Fruit fly (Drosophila melanogaster) whole organism, embryonic: Measurements from ENCODE around the gene Rdh.

Source experiments
- Atf3 ChIP-seq: fragments of 200-800 bp; sonication (Bioruptor generic); optimal IDR thresholded peaks from 3 replicates; lab custom pipeline; 2016; ENCODE audit warnings: missing biosample characterization, missing genetic modification characterization
- CG10209 ChIP-seq: fragments of 200-800 bp; sonication (Bioruptor generic); optimal IDR thresholded peaks from 3 replicates; lab custom pipeline; 2017; ENCODE audit warnings: missing biosample characterization, mild to moderate bottlenecking, missing genetic modification characterization, missing genetic modification reagents
- CG10274 ChIP-seq: fragments of 200-800 bp; sonication (Bioruptor generic); optimal IDR thresholded peaks from 3 replicates; lab custom pipeline; 2017; ENCODE audit warnings: missing biosample characterization, mild to moderate bottlenecking, missing genetic modification characterization
- CG15073 ChIP-seq: fragments of 200-800 bp; sonication (Bioruptor generic); optimal IDR thresholded peaks from 2 replicates; lab custom pipeline; 2016; ENCODE audit warnings: missing biosample characterization, missing genetic modification characterization
- CG16779 ChIP-seq: fragments of 200-800 bp; sonication (Bioruptor generic); IDR thresholded peaks from 2 replicates; pipeline ENCODE4 v1.3.6; 2022; ENCODE audit warnings: missing biosample characterization, missing genetic modification characterization
- CG17568 ChIP-seq: fragments of 200-800 bp; sonication (Bioruptor generic); optimal IDR thresholded peaks from 2 replicates; lab custom pipeline; 2018; ENCODE audit warnings: missing biosample characterization, mild to moderate bottlenecking, missing genetic modification characterization, moderate library complexity
- CG1832 ChIP-seq: fragments of 200-800 bp; sonication (Bioruptor generic); optimal IDR thresholded peaks from 2 replicates; lab custom pipeline; 2017; ENCODE audit warnings: missing biosample characterization, mild to moderate bottlenecking, missing genetic modification characterization, inconsistent platforms
- CG18476 ChIP-seq: fragments of 200-800 bp; sonication (Bioruptor generic); optimal IDR thresholded peaks from 2 replicates; lab custom pipeline; 2016; ENCODE audit warnings: missing biosample characterization, mild to moderate bottlenecking, missing genetic modification characterization
- CG18599 ChIP-seq: fragments of 200-800 bp; sonication (Bioruptor generic); optimal IDR thresholded peaks from 3 replicates; lab custom pipeline; 2017; ENCODE audit warnings: missing biosample characterization, missing genetic modification characterization, mild to moderate bottlenecking, moderate library complexity, missing genetic modification reagents
- CG2120 ChIP-seq: fragments of 200-800 bp; sonication (Bioruptor generic); optimal IDR thresholded peaks from 3 replicates; lab custom pipeline; 2016; ENCODE audit warnings: missing biosample characterization, missing genetic modification characterization
- CG3407 ChIP-seq: fragments of 200-800 bp; sonication (Bioruptor generic); optimal IDR thresholded peaks from 2 replicates; lab custom pipeline; 2018; ENCODE audit warnings: missing biosample characterization, mild to moderate bottlenecking, missing genetic modification characterization
- CG6765 ChIP-seq: fragments of 200-800 bp; sonication (Bioruptor generic); optimal IDR thresholded peaks from 3 replicates; lab custom pipeline; 2017; ENCODE audit warnings: missing biosample characterization, mild to moderate bottlenecking, missing genetic modification characterization
- CG6813 ChIP-seq: fragments of 200-800 bp; sonication (Bioruptor generic); optimal IDR thresholded peaks from 2 replicates; lab custom pipeline; 2017; ENCODE audit warnings: missing biosample characterization, missing genetic modification characterization, mild to moderate bottlenecking, moderate library complexity, missing genetic modification reagents
- CG8281 ChIP-seq: fragments of 200-800 bp; sonication (Bioruptor generic); optimal IDR thresholded peaks from 2 replicates; lab custom pipeline; 2018; ENCODE audit warnings: missing biosample characterization, mild to moderate bottlenecking, missing genetic modification characterization, moderate library complexity
- CG8388 ChIP-seq: fragments of 200-800 bp; sonication (Bioruptor generic); optimal IDR thresholded peaks from 2 replicates; lab custom pipeline; 2019; ENCODE audit warnings: missing biosample characterization, mild to moderate bottlenecking, missing genetic modification characterization, moderate library complexity
- CG8478 ChIP-seq: fragments of >200 bp; optimal IDR thresholded peaks from 2 replicates; lab custom pipeline; 2018
- Dref ChIP-seq: fragments of 200-800 bp; sonication (Bioruptor generic); IDR thresholded peaks from 2 replicates; pipeline ENCODE4 v1.3.6; 2022; ENCODE audit warnings: missing biosample characterization, missing genetic modification characterization
- H2.0 ChIP-seq: fragments of 200-800 bp; sonication (Bioruptor generic); IDR thresholded peaks from 2 replicates; pipeline ENCODE4 v1.3.6; 2022; ENCODE audit warnings: missing biosample characterization, missing genetic modification characterization
- HLHmδ ChIP-seq: fragments of 200-800 bp; sonication (Bioruptor generic); optimal IDR thresholded peaks from 2 replicates; lab custom pipeline; 2018; ENCODE audit warnings: missing biosample characterization, mild to moderate bottlenecking, missing genetic modification characterization, moderate library complexity
- Hr39 ChIP-seq: fragments of >200 bp; optimal IDR thresholded peaks from 2 replicates; lab custom pipeline; 2017
- Kr ChIP-seq: fragments of 200-800 bp; sonication (Bioruptor generic); optimal IDR thresholded peaks from 2 replicates; lab custom pipeline; 2017; ENCODE audit warnings: missing biosample characterization, mild to moderate bottlenecking, missing genetic modification characterization
- Lpt ChIP-seq: fragments of >200 bp; optimal IDR thresholded peaks from 2 replicates; lab custom pipeline; 2018; ENCODE audit warnings: missing biosample characterization, missing genetic modification characterization
- NK7.1 ChIP-seq: fragments of 200-800 bp; sonication (Bioruptor generic); optimal IDR thresholded peaks from 3 replicates; lab custom pipeline; 2016; ENCODE audit warnings: missing biosample characterization, missing genetic modification characterization
- NfI ChIP-seq: fragments of 200-800 bp; sonication (Bioruptor generic); optimal IDR thresholded peaks from 3 replicates; lab custom pipeline; 2018; ENCODE audit warnings: missing biosample characterization, mild to moderate bottlenecking, missing genetic modification characterization, moderate library complexity
- Opbp ChIP-seq: fragments of 200-800 bp; sonication (Bioruptor generic); IDR thresholded peaks from 3 replicates; pipeline ENCODE4 v1.3.6; 2022; ENCODE audit warnings: missing biosample characterization, missing genetic modification characterization; ENCODE audit not compliant: partially characterized antibody
- Scr ChIP-seq: fragments of 200-800 bp; sonication (Bioruptor generic); IDR thresholded peaks from 2 replicates; pipeline ENCODE4 v1.3.6; 2022; ENCODE audit warnings: missing biosample characterization, missing genetic modification characterization; ENCODE audit not compliant: partially characterized antibody
- Sin3A ChIP-seq: fragments of >200 bp; optimal IDR thresholded peaks from 2 replicates; lab custom pipeline; 2018
- Ssrp ChIP-seq: fragments of 200-800 bp; sonication (Bioruptor generic); optimal IDR thresholded peaks from 2 replicates; lab custom pipeline; 2018; ENCODE audit warnings: missing biosample characterization, mild to moderate bottlenecking, missing genetic modification characterization, moderate library complexity
- Taf1 ChIP-seq: fragments of 200-800 bp; sonication (Bioruptor generic); IDR thresholded peaks from 2 replicates; pipeline ENCODE4 v1.3.6; 2022; ENCODE audit warnings: missing biosample characterization, missing genetic modification characterization
- Tbp ChIP-seq: fragments of >200 bp; optimal IDR thresholded peaks from 2 replicates; lab custom pipeline; 2018; ENCODE audit warnings: missing biosample characterization, missing genetic modification characterization
- aop ChIP-seq: fragments of 200-800 bp; sonication (Bioruptor generic); IDR thresholded peaks from 2 replicates; pipeline ENCODE4 v1.3.6; 2022; ENCODE audit warnings: missing biosample characterization, missing genetic modification characterization
- bcd ChIP-seq: fragments of 200-800 bp; sonication (Bioruptor generic); optimal IDR thresholded peaks from 2 replicates; lab custom pipeline; 2017; ENCODE audit warnings: missing biosample characterization, mild to moderate bottlenecking, missing genetic modification characterization
- chif ChIP-seq, 2 experiments: fragments of 200-800 bp; sonication (Bioruptor generic); optimal IDR thresholded peaks; 3 replicates each; lab custom pipeline; 2016; ENCODE audit warnings: missing biosample characterization in 2 of 2, missing genetic modification characterization in 2 of 2
- eve ChIP-seq, 2 experiments: fragments of >200 bp; optimal IDR thresholded peaks; 2 replicates each; lab custom pipeline; 2017; ENCODE audit warnings: missing biosample characterization in 2 of 2, missing genetic modification characterization in 2 of 2
- fd102C ChIP-seq: fragments of 200-800 bp; sonication (Bioruptor generic); optimal IDR thresholded peaks from 2 replicates; lab custom pipeline; 2018; ENCODE audit warnings: missing biosample characterization, mild to moderate bottlenecking, missing genetic modification characterization, moderate library complexity
- fd96Cb ChIP-seq: fragments of 200-800 bp; sonication (Bioruptor generic); optimal IDR thresholded peaks from 2 replicates; lab custom pipeline; 2018; ENCODE audit warnings: missing biosample characterization, mild to moderate bottlenecking, missing genetic modification characterization, moderate library complexity
- gfzf ChIP-seq: fragments of 200-800 bp; sonication (Bioruptor generic); optimal IDR thresholded peaks from 2 replicates; lab custom pipeline; 2016; ENCODE audit warnings: missing biosample characterization, mild to moderate bottlenecking, missing genetic modification characterization, moderate library complexity
- gsb ChIP-seq: fragments of 200-800 bp; sonication (Bioruptor generic); IDR thresholded peaks from 2 replicates; pipeline ENCODE4 v1.3.6; 2022; ENCODE audit warnings: missing biosample characterization, missing genetic modification characterization
- h ChIP-seq: fragments of >200 bp; optimal IDR thresholded peaks from 2 replicates; lab custom pipeline; 2017
- lab ChIP-seq: fragments of 200-800 bp; sonication (Bioruptor generic); optimal IDR thresholded peaks from 3 replicates; lab custom pipeline; 2017; ENCODE audit warnings: missing biosample characterization, missing genetic modification characterization, mild to moderate bottlenecking, moderate library complexity, missing genetic modification reagents
- nom ChIP-seq: fragments of 200-800 bp; sonication (Bioruptor generic); optimal IDR thresholded peaks from 2 replicates; lab custom pipeline; 2017; ENCODE audit warnings: missing biosample characterization, missing genetic modification characterization, mild to moderate bottlenecking, moderate library complexity, missing genetic modification reagents
- prd ChIP-seq, 3 experiments: fragments of >200 bp in 2 of 3; fragments of 200-800 bp in 1 of 3; sonication (Bioruptor generic) in 1 of 3; optimal IDR thresholded peaks in 2 of 3; IDR thresholded peaks in 1 of 3; 2 replicates in 2 of 3; 3 replicates in 1 of 3; pipeline versions ENCODE4 v1.3.6 to Lab custom; 2017 to 2022; ENCODE audit warnings: missing biosample characterization in 1 of 3, missing genetic modification characterization in 1 of 3
- ro ChIP-seq: fragments of 200-800 bp; sonication (Bioruptor generic); IDR thresholded peaks from 2 replicates; pipeline ENCODE4 v1.3.6; 2022; ENCODE audit warnings: missing biosample characterization, missing genetic modification characterization
- sc ChIP-seq, 3 experiments: fragments of >200 bp in 2 of 3; fragments of 200-800 bp in 1 of 3; sonication (Bioruptor generic) in 1 of 3; optimal IDR thresholded peaks; 2 replicates in 2 of 3; 3 replicates in 1 of 3; lab custom pipeline; 2017; ENCODE audit warnings: mild to moderate bottlenecking in 1 of 3, missing biosample characterization in 1 of 3, missing genetic modification characterization in 1 of 3, missing genetic modification reagents in 1 of 3
- sens ChIP-seq: fragments of 200-800 bp; sonication (Bioruptor generic); peaks from one replicate; lab custom pipeline; 2016; ENCODE audit warnings: missing biosample characterization, missing genetic modification characterization
- sisA ChIP-seq: fragments of 200-800 bp; sonication (Bioruptor generic); IDR thresholded peaks from 2 replicates; pipeline ENCODE4 v1.3.6; 2022; ENCODE audit warnings: missing biosample characterization, missing genetic modification characterization
- tin ChIP-seq: fragments of 200-800 bp; sonication (Bioruptor generic); optimal IDR thresholded peaks from 3 replicates; lab custom pipeline; 2016; ENCODE audit warnings: missing biosample characterization, missing genetic modification characterization
- tll ChIP-seq, 2 experiments: fragments of 200-800 bp in 1 of 2; fragments of >200 bp in 1 of 2; sonication (Bioruptor generic) in 1 of 2; optimal IDR thresholded peaks; 2 replicates each; lab custom pipeline; 2017 to 2019; ENCODE audit warnings: missing biosample characterization in 2 of 2, missing genetic modification characterization in 2 of 2, mild to moderate bottlenecking in 1 of 2, moderate library complexity in 1 of 2
- zen ChIP-seq: fragments of 200-800 bp; sonication (Bioruptor generic); optimal IDR thresholded peaks from 3 replicates; lab custom pipeline; 2018; ENCODE audit warnings: missing biosample characterization, mild to moderate bottlenecking, missing genetic modification characterization, moderate library complexity

Rdh gene

dm6 chr3L:3824790-3825484, at the start of gene Rdh (continued):
- TF ChIP-seq Scr (GFP tag; lab: Robert Waterston, UW), result no peak
- peak; percentile 82 for TF ChIP-seq CG6813 (GFP tag; lab: Kevin White, UChicago)
- no peak for TF ChIP-seq HLHmδ
- TF ChIP-seq nom (GFP tag; lab: Kevin White, UChicago), result no peak
- no peak for TF ChIP-seq CG1832 (GFP tag; lab: Kevin White, UChicago)
- TF ChIP-seq Hr39 (lab: Kevin White, UChicago), result no peak
- TF ChIP-seq gfzf (GFP tag; lab: Kevin White, UChicago), result no peak
- peak; percentile 94 for TF ChIP-seq sens (GFP tag; lab: Kevin White, UChicago)
- TF ChIP-seq fd102C, result no peak
- TF ChIP-seq aop (GFP tag; lab: Robert Waterston, UW), result no peak
- TF ChIP-seq lab (GFP tag; lab: Kevin White, UChicago), result peak; percentile 92
- peak; percentile 79 for TF ChIP-seq CG18476
- peak; percentile 80 for TF ChIP-seq NfI (GFP tag; lab: Kevin White, UChicago)
- TF ChIP-seq Opbp (GFP tag; lab: Robert Waterston, UW), result 0 out of 3 replicates have a peak, but pooled peaks have one; percentile 15
- peak; percentile 73 for TF ChIP-seq bcd (GFP tag; lab: Kevin White, UChicago)
- peak; percentile 83 for TF ChIP-seq CG10209
- peak; percentile 61 for TF ChIP-seq zen (tag; lab: Kevin White, UChicago)
- peak; percentile 63 for TF ChIP-seq sisA (GFP tag; lab: Robert Waterston, UW)
- peak; percentile 12 to 55 for TF ChIP-seq chif (GFP tag; optimal IDR thresholded peaks at IDR 0.05; lab: Kevin White, UChicago)
- peak; percentile 73 for TF ChIP-seq CG6765 (GFP tag; lab: Kevin White, UChicago)
- no peak for TF ChIP-seq gsb (GFP tag; lab: Robert Waterston, UW)
- no peak for TF ChIP-seq Tbp (GFP tag; lab: Kevin White, UChicago)
- TF ChIP-seq Kr (GFP tag; lab: Kevin White, UChicago), result no peak
- TF ChIP-seq CG8478, result no peak
- TF ChIP-seq Dref, result no peak
- TF ChIP-seq prd (optimal IDR thresholded peaks at IDR 0.05; lab: Kevin White, UChicago), result no peak
- peak; percentile 79 for TF ChIP-seq prd (GFP tag; IDR thresholded peaks at IDR 0.05; lab: Robert Waterston, UW)
- no peak for TF ChIP-seq CG16779 (GFP tag; lab: Robert Waterston, UW)
- peak; percentile 71 for TF ChIP-seq tin (GFP tag; lab: Kevin White, UChicago)
- TF ChIP-seq fd96Cb (tag; lab: Kevin White, UChicago), result peak; percentile 73
- TF ChIP-seq ro (GFP tag; lab: Robert Waterston, UW), result no peak
- peak; percentile 56 for TF ChIP-seq CG3407 (GFP tag; lab: Kevin White, UChicago)
- TF ChIP-seq Ssrp, result peak; percentile 78
- TF ChIP-seq h, result no peak
- TF ChIP-seq eve (GFP tag; optimal IDR thresholded peaks at IDR 0.05; lab: Kevin White, UChicago), result peak in 1 of 2 experiments; percentile 91
- peak; percentile 74 for TF ChIP-seq CG17568
- TF ChIP-seq Lpt (GFP tag; lab: Kevin White, UChicago), result no peak
- TF ChIP-seq CG8281, result peak; percentile 41
- TF ChIP-seq Sin3A (lab: Kevin White, UChicago), result no peak
- peak; percentile 96 for TF ChIP-seq CG18599 (GFP tag; lab: Kevin White, UChicago)
- TF ChIP-seq CG15073 (GFP tag; lab: Kevin White, UChicago), result no peak
- TF ChIP-seq Atf3 (GFP tag; lab: Kevin White, UChicago), result no peak
- TF ChIP-seq H2.0 (GFP tag; lab: Robert Waterston, UW), result no peak
- TF ChIP-seq tll (GFP tag; optimal IDR thresholded peaks at IDR 0.05; lab: Kevin White, UChicago), result no peak
- 0 out of 2 replicates have a peak, but pooled peaks have one; percentile 10 for TF ChIP-seq Taf1 (GFP tag; lab: Robert Waterston, UW)
- peak; percentile 81 for TF ChIP-seq CG2120
- TF ChIP-seq CG10274 (GFP tag; lab: Kevin White, UChicago), result peak; percentile 50
- TF ChIP-seq sc (optimal IDR thresholded peaks at IDR 0.05; lab: Kevin White, UChicago), result no peak
- TF ChIP-seq sc (GFP tag; optimal IDR thresholded peaks at IDR 0.05; lab: Kevin White, UChicago), result peak; percentile 55
- TF ChIP-seq NK7.1 (GFP tag; lab: Kevin White, UChicago), result no peak
- peak; percentile 68 for TF ChIP-seq CG8388 (GFP tag; lab: Kevin White, UChicago)
